Fruit fly (Drosophila melanogaster) whole organism, larva: ENCODE measurements around the gene PolE2.

Experiments
- noc ChIP-seq: fragments of 200-800 bp; sonication (Bioruptor generic); optimal IDR thresholded peaks from 3 replicates; lab custom pipeline; 2019; ENCODE audit warnings: missing biosample characterization, mild to moderate bottlenecking, missing genetic modification characterization, moderate library complexity

Gene PolE2

DNA sequence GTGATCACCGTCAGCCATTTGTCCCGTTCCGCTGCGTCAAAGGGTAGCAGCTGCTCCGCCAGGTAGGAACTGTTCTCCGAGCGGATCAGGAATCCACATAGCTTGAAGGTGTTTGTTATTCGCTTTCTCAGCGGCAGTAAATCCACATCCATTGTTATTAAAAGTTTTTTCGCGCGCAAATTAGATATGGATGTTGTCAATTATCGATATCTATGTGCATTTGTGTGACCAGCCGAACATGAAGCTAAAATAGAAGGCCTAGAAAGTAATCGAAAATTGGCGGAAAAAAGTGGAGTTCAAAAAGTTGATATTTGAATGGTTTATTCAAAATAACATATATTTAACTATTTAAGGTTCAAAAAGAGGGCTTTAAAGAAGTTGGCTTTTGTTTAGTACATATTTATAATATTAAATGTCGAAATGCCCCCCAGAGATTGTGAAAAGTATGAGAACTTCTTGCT lies at the start of gene PolE2, which contains the start of gene CG5592:
TSS of gene PolE2 (minus strand) at position 208 of the 461 bp plus-strand sequence.
TSS of gene CG5592 (plus strand) at position 411 of the 461 bp plus-strand sequence.
- no peak for TF ChIP-seq noc (tag; lab: Kevin White, UChicago)

DNA sequence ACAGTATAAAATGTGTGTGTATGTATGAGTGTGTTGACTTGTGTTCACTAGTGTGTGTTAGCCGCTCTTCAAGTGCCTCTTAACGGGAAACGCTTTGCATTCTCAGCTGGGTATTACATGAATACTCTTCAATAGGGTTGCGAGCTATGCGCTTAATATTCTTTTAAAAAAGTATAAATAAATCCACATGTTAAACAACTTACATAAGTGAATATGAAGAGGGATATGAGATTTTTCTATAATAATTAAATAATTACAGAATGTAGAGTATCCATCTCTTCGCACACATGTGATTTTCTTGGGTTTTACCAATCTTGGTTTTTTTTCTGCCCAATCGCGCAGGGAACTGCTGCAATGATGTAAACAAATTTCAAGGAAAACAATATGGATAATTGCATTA lies 48.3 kb upstream of the PolE2 start:
- no peak for TF ChIP-seq noc (tag; lab: Kevin White, UChicago)

DNA sequence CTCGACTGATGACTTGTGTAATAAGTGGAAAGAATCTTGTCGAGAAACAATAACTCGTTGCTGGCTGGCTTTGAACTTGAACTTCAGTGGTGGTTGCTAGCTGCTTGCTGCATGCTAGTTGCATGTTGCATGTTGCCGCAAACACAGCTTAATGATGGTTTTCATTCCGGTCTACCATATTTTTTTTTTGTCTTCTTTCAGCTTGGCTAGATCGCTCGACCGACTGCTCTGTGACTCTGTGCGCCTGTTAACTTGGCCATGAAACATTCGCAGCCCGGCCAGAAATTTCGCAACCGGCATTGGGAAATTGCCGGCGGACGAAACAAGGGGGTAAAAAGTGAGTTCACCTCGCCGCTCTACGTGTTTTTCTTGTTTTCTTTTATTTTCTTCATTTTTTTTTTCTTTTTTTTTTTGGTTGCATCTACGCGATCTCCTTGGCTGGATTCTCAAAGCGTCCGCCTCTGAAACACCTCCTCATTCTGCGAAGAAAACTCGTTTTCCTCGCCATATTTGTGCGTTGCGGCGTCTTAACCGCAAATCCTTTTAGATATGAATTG lies 46.2 kb upstream of the PolE2 start:
- no peak for TF ChIP-seq noc (tag; lab: Kevin White, UChicago)

- TF ChIP-seq noc (tag; lab: Kevin White, UChicago) = no peak
Measured at dm6 chr3L:5941508-5941907, 44.3 kb upstream of the PolE2 start.

DNA sequence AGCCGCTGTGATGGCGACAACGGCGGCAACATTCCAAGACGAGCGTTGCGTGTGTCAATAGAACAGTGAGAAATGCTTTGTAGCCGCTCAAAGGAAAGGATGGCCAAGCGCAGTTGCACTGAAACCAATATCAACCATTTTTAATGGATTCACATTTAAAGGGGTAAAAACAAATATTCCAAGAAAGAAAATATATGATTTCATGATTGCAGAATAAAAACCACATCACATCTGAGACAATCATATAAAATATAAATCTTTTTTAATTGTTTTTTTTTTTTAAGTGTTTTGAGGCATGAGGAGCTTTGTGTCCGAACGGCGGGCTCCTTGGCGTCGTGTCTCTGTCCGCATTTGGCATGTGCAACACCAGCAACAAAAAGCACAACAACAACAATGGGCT lies 43.9 kb upstream of the PolE2 start:
- no peak for TF ChIP-seq noc (tag; lab: Kevin White, UChicago)

DNA sequence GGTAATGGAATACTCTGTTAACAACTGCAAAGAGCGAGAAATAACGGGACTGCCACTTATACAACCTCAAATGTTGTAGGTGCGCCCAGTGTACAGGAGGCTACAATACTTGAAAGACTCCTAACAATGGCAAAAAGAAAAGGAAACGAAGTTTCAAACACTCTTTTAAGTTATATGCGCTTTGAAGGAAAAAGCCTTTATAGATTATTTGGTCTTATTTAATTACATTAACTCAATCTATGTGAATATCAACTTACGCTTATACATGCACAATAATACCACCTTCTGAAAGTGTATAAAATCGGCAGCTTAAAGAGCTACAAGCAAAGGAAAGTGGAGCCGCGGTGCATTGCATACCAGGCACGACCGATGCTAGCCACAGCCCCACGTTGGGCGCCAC lies 43.2 kb upstream of the PolE2 start:
- TF ChIP-seq noc (tag; lab: Kevin White, UChicago) = no peak

dm6 chr3L:5932363-5932914 lies 35.2 kb upstream of the PolE2 start, which contains the start of gene Rcc1:
Rcc1 (minus strand) TSS chr3L:5932773.
- no peak for TF ChIP-seq noc (tag; lab: Kevin White, UChicago)

dm6 chr3L:5927536-5927935 lies 30.3 kb upstream of the PolE2 start:
- no peak for TF ChIP-seq noc (tag; lab: Kevin White, UChicago)

DNA sequence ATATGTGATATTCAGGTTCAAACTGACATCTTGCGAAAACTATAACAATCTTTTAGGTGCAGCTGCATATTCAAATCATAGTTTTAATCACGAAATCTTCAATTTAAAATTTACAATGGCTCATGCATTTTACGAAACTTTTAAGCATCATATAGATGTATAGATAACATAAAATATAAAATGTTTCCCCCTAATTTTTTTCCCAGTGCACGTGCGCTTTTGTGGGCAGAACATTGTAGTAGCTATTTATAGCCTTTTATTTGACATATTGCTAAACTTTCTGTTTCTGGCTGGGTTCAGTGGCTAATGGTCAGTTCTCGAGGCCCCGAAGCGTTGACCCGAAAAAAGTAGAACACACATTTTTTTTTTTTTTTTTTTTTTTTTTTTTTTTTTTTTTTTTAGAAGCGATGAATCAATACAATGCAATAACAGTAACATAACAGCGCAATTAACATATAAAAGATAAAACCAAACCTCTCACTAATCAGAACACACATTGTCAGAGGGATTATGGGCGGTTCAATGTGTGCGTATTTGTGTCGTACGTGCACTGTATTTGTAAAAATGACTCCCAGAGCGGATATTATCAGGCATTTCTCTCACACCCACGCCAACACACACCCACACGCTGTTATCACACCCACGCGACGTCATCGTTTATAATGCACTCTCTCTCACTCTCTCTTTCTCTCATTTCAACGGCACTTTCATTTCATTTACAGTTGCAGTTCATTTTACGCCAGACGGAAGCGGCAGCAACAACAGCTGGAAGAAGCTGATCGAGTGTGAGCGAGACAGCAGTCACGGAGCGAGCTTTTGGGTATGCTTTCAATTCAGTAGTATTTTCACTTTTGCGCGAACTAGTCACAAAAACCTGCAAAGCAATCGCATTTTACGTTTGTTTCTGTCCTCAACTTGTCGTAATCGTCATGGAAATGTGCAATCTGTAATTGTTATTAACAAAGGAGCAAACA lies 29.1 kb upstream of the PolE2 start:
- no peak for TF ChIP-seq noc (tag; lab: Kevin White, UChicago)

- peak; percentile 12 for TF ChIP-seq noc (tag; lab: Kevin White, UChicago)
Measured at dm6 chr3L:5923646-5924122, 26.4 kb upstream of the PolE2 start, which contains the start of gene CG33523. CG33523 (plus strand) TSS chr3L:5923862.

DNA sequence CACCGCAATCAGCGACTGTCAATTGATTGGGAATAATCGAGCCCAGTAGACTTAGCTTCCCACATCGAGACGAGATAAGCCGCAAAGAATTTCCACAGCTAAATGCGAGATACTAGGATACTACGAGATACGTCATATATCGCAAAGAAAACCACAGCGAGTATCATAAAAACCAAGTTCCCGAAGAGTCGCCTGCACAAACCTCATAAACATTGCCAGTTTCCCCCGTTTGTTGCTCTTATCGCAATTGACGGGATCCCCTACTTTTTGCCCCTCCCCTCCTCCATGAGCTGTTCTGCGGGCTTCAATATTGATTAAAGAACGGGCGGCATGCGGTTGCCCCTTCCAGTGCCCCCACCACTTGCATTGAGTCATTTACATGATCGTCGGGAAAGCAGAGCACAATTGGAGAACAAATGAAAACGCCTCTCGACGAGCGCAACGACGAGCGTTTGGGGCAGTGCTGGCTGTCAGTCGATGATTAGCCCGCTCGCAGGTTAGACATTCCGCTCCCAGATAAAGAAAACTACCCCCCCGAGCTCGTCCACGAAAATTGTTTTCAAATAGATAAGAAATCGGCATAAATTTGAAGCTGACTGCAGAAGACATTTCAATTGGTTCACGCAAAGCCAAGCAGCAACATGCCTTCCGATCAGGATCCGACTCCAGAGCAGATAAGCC lies 24.9 kb upstream of the PolE2 start, which contains the start of gene CG32407:
TSS of gene CG32407 (plus strand) at position 51 of the 681 bp plus-strand sequence.
- TF ChIP-seq noc (tag; lab: Kevin White, UChicago) = peak; percentile 11

DNA sequence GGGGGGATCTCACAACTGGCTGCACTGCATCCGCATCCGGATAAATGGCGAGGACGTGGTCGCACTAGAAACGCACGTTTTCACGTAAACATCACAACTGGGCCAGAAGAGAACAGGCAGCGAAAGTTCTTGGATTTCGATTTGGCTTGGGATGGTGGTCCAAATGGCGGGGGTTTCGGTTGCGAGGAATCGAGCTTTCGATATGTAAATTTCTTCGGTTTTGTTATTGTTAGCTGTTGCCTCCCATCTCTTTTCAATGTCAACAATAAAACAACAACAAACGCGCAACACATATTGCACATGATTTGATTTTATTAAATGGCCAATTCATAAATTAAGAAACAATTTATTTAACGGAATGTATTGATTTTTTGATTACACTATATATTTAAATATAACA lies 24.0 kb upstream of the PolE2 start, which contains the start of gene PXo:
TSS of gene PXo (minus strand) at position 101 of the 400 bp plus-strand sequence.
- no peak for TF ChIP-seq noc (tag; lab: Kevin White, UChicago)

- TF ChIP-seq noc (tag; lab: Kevin White, UChicago) = no peak
Measured at dm6 chr3L:5920778-5921177, 23.5 kb upstream of the PolE2 start.

dm6 chr3L:5907077-5907476 lies 9.8 kb upstream of the PolE2 start, which contains the start of gene CG13288:
CG13288 (plus strand) TSS chr3L:5907381.
- TF ChIP-seq noc (tag; lab: Kevin White, UChicago) = no peak

dm6 chr3L:5906599-5906998 lies 9.4 kb upstream of the PolE2 start, which contains the start of gene CG10486:
CG10486 (minus strand) TSS chr3L:5906699.
- TF ChIP-seq noc (tag; lab: Kevin White, UChicago) = no peak
